Worm (Caenorhabditis elegans): ENCODE results near the gene emb-27.

emb-27 gene

ce11 chrII:8193922-8194321 is 32.0 kb upstream of the emb-27 start:
- TF ChIP-seq nhr-21 (tag; optimal IDR thresholded peaks at IDR 0.05) (no peak), egl-27 (tag; optimal IDR thresholded peaks at IDR 0.05) (no peak), ZK546.5 (tag; optimal IDR thresholded peaks at IDR 0.05) (no peak), ztf-1 (GFP tag; conservative IDR thresholded peaks at IDR 0.05) (no peak), nhr-12 (tag; optimal IDR thresholded peaks at IDR 0.05) (no peak), fos-1 (tag; optimal IDR thresholded peaks at IDR 0.05) (no peak), nhr-10 (tag; optimal IDR thresholded peaks at IDR 0.05) (no peak), mbf-1 (tag; optimal IDR thresholded peaks at IDR 0.05) (no peak), unc-39 (tag; optimal IDR thresholded peaks at IDR 0.05) (no peak), C34F6.9 (tag; optimal IDR thresholded peaks at IDR 0.05) (no peak), nhr-237 (tag; optimal IDR thresholded peaks at IDR 0.05) (no peak), nhr-77 (tag; optimal IDR thresholded peaks at IDR 0.05) (no peak), skn-1 (tag; optimal IDR thresholded peaks at IDR 0.05) (no peak), aly-2 (tag; optimal IDR thresholded peaks at IDR 0.05) (no peak), lin-11 (tag; optimal IDR thresholded peaks at IDR 0.05) (no peak), F13H6.1 (tag; optimal IDR thresholded peaks at IDR 0.05) (no peak), elt-1 (tag; optimal IDR thresholded peaks at IDR 0.05) (no peak), Y55F3AM.14 (GFP tag; optimal IDR thresholded peaks at IDR 0.05) (no peak)

- TF ChIP-seq unc-55 (GFP tag; optimal IDR thresholded peaks at IDR 0.05) (no peak), nhr-25 (tag; optimal IDR thresholded peaks at IDR 0.05) (no peak), lin-39 (tag; optimal IDR thresholded peaks at IDR 0.05) (no peak), ztf-4 (tag; optimal IDR thresholded peaks at IDR 0.05) (no peak), R02D3.7 (tag; optimal IDR thresholded peaks at IDR 0.05) (no peak), blmp-1 (tag; optimal IDR thresholded peaks at IDR 0.05; ENCODE audit: insufficient read depth) (no peak), nhr-77 (tag; optimal IDR thresholded peaks at IDR 0.05) (no peak), alr-1 (tag; optimal IDR thresholded peaks at IDR 0.05) (no peak), dmd-4 (tag; optimal IDR thresholded peaks at IDR 0.05) (no peak), ama-1 (optimal IDR thresholded peaks at IDR 0.05) (no peak), zag-1 (tag; optimal IDR thresholded peaks at IDR 0.05) (no peak), elt-1 (tag; optimal IDR thresholded peaks at IDR 0.05) (no peak), ZK546.5 (tag; optimal IDR thresholded peaks at IDR 0.05) (no peak)
Observed at ce11 chrII:8193126-8193525, 31.2 kb upstream of the emb-27 start, which contains the start of gene T05C12.9. T05C12.9 (minus strand) TSS chrII:8193226.

- TF ChIP-seq skn-1 (tag; optimal IDR thresholded peaks at IDR 0.05), result no peak
- TF ChIP-seq nhr-237 (tag; optimal IDR thresholded peaks at IDR 0.05), result no peak
- no peak for TF ChIP-seq unc-62 (GFP tag; optimal IDR thresholded peaks at IDR 0.05)
- TF ChIP-seq F13H6.1 (tag; optimal IDR thresholded peaks at IDR 0.05), result no peak
- TF ChIP-seq crh-2 (tag; optimal IDR thresholded peaks at IDR 0.05), result no peak
- TF ChIP-seq snpc-4 (tag; optimal IDR thresholded peaks at IDR 0.05), result no peak
- no peak for TF ChIP-seq ztf-1 (GFP tag; conservative IDR thresholded peaks at IDR 0.05)
- TF ChIP-seq sma-9 (GFP tag; optimal IDR thresholded peaks at IDR 0.05), result no peak
- no peak for TF ChIP-seq sma-9 (tag; optimal IDR thresholded peaks at IDR 0.05)
Observed at ce11 chrII:8190455-8190854, 28.5 kb upstream of the emb-27 start, which contains the start of gene T05C12.8. T05C12.8 (minus strand) TSS chrII:8190555.

ce11 chrII:8187516-8187915 is 25.5 kb upstream of the emb-27 start:
- TF ChIP-seq nhr-6 (tag; optimal IDR thresholded peaks at IDR 0.05) (no peak), R02D3.7 (tag; optimal IDR thresholded peaks at IDR 0.05) (no peak), nhr-77 (tag; optimal IDR thresholded peaks at IDR 0.05) (no peak), nhr-129 (tag; optimal IDR thresholded peaks at IDR 0.05) (no peak), ztf-1 (GFP tag; conservative IDR thresholded peaks at IDR 0.05) (no peak), crh-2 (tag; optimal IDR thresholded peaks at IDR 0.05) (no peak)

- TF ChIP-seq unc-62 (GFP tag; optimal IDR thresholded peaks at IDR 0.05) (peak; percentile 89), mbf-1 (tag; optimal IDR thresholded peaks at IDR 0.05) (peak; percentile 50), ZK546.5 (tag; optimal IDR thresholded peaks at IDR 0.05) (peak; percentile 90), sem-4 (tag; optimal IDR thresholded peaks at IDR 0.05) (peak; percentile 99), F13H6.1 (tag; optimal IDR thresholded peaks at IDR 0.05) (peak; percentile 96), ztf-1 (GFP tag; conservative IDR thresholded peaks at IDR 0.05) (no peak), nhr-6 (tag; optimal IDR thresholded peaks at IDR 0.05) (peak; percentile 97), R02D3.7 (tag; optimal IDR thresholded peaks at IDR 0.05) (peak; percentile 83), lin-39 (tag; optimal IDR thresholded peaks at IDR 0.05) (no peak), sma-3 (GFP tag; optimal IDR thresholded peaks at IDR 0.05) (peak; percentile 98), nhr-11 (tag; optimal IDR thresholded peaks at IDR 0.05) (peak; percentile 48), ztf-4 (tag; optimal IDR thresholded peaks at IDR 0.05) (peak; percentile 98), mab-5 (tag; optimal IDR thresholded peaks at IDR 0.05) (peak; percentile 97), lin-11 (tag; optimal IDR thresholded peaks at IDR 0.05) (peak; percentile 98), nhr-237 (tag; optimal IDR thresholded peaks at IDR 0.05) (peak; percentile 84), blmp-1 (tag; optimal IDR thresholded peaks at IDR 0.05; ENCODE audit: insufficient read depth) (peak; percentile 75), egl-27 (tag; optimal IDR thresholded peaks at IDR 0.05) (peak; percentile 91), nhr-25 (tag; optimal IDR thresholded peaks at IDR 0.05) (peak; percentile 99), ama-1 (optimal IDR thresholded peaks at IDR 0.05) (peak; percentile 41), elt-1 (tag; optimal IDR thresholded peaks at IDR 0.05) (peak; percentile 16), crh-2 (tag; optimal IDR thresholded peaks at IDR 0.05) (peak; percentile 99), nhr-21 (tag; optimal IDR thresholded peaks at IDR 0.05) (peak; percentile 97), gmeb-1 (tag; optimal IDR thresholded peaks at IDR 0.05) (peak; percentile 98), peb-1 (tag; optimal IDR thresholded peaks at IDR 0.05) (no peak), sma-9 (GFP tag; optimal IDR thresholded peaks at IDR 0.05) (peak; percentile 98), sma-9 (tag; optimal IDR thresholded peaks at IDR 0.05) (no peak), nhr-10 (tag; optimal IDR thresholded peaks at IDR 0.05) (peak; percentile 85), lin-13 (GFP tag; optimal IDR thresholded peaks at IDR 0.05) (peak; percentile 97), ceh-16 (tag; optimal IDR thresholded peaks at IDR 0.05) (peak; percentile 92)
Observed at ce11 chrII:8185016-8185493, 23.1 kb upstream of the emb-27 start, which contains the start of the genes mig-5 and cct-1. mig-5 (minus strand) TSS chrII:8185023. cct-1 (plus strand) TSS chrII:8185443.

All from whole organism, L2 larva.